Fruit fly (Drosophila melanogaster) whole organism, adult: ENCODE data around the gene Eig71Ei.

Source experiments
- CG11617 ChIP-seq: fragments of 200-800 bp; sonication (Bioruptor generic); optimal IDR thresholded peaks from 2 replicates; lab custom pipeline; 2017; ENCODE audit warnings: mild to moderate bottlenecking, missing biosample characterization, missing genetic modification reagents, missing genetic modification characterization
- CG12768 ChIP-seq: fragments of 200-800 bp; sonication (Bioruptor generic); optimal IDR thresholded peaks from 2 replicates; lab custom pipeline; 2017; ENCODE audit warnings: missing biosample characterization, missing genetic modification characterization, mild to moderate bottlenecking, moderate library complexity, missing genetic modification reagents
- CG14711 ChIP-seq: fragments of 200-800 bp; sonication (Bioruptor generic); optimal IDR thresholded peaks from 2 replicates; lab custom pipeline; 2018; ENCODE audit warnings: missing biosample characterization, mild to moderate bottlenecking, missing genetic modification characterization, moderate library complexity
- CG1620 ChIP-seq: fragments of 200-800 bp; sonication (Bioruptor generic); optimal IDR thresholded peaks from 2 replicates; lab custom pipeline; 2016; ENCODE audit warnings: missing biosample characterization, missing genetic modification characterization
- CG33017 ChIP-seq: fragments of 200-800 bp; sonication (Bioruptor generic); optimal IDR thresholded peaks from 2 replicates; lab custom pipeline; 2018; ENCODE audit warnings: missing biosample characterization, mild to moderate bottlenecking, missing genetic modification characterization, moderate library complexity
- Clk ChIP-seq: fragments of 200-800 bp; sonication (Bioruptor generic); optimal IDR thresholded peaks from 2 replicates; lab custom pipeline; 2017; ENCODE audit warnings: missing biosample characterization, missing genetic modification characterization
- Crg-1 ChIP-seq: fragments of 200-800 bp; sonication (Bioruptor generic); optimal IDR thresholded peaks from 2 replicates; lab custom pipeline; 2016; ENCODE audit warnings: missing biosample characterization, missing genetic modification characterization
- Mnt ChIP-seq: fragments of 200-800 bp; sonication (Bioruptor generic); optimal IDR thresholded peaks from 2 replicates; lab custom pipeline; 2016; ENCODE audit warnings: missing biosample characterization, mild to moderate bottlenecking, missing genetic modification characterization
- bab1 ChIP-seq: fragments of 200-800 bp; sonication (Bioruptor generic); optimal IDR thresholded peaks from 3 replicates; lab custom pipeline; 2019; ENCODE audit warnings: missing biosample characterization, mild to moderate bottlenecking, missing genetic modification characterization, moderate library complexity
- cnc ChIP-seq, 2 experiments: fragments of >200 bp; optimal IDR thresholded peaks; 2 replicates each; lab custom pipeline; 2017
- kay ChIP-seq: fragments of 200-800 bp; sonication (Bioruptor generic); peaks from one replicate; lab custom pipeline; 2016; ENCODE audit warnings: missing biosample characterization, missing genetic modification characterization, borderline replicate concordance
- ovo ChIP-seq: fragments of 200-800 bp; sonication (Bioruptor generic); optimal IDR thresholded peaks from 2 replicates; lab custom pipeline; 2016; ENCODE audit warnings: missing biosample characterization, missing genetic modification characterization
- tj ChIP-seq: fragments of 200-800 bp; sonication (Bioruptor generic); optimal IDR thresholded peaks from 3 replicates; lab custom pipeline; 2017; ENCODE audit warnings: missing biosample characterization, mild to moderate bottlenecking, missing genetic modification characterization, moderate library complexity
- toe ChIP-seq: fragments of 200-800 bp; sonication (Bioruptor generic); optimal IDR thresholded peaks from 2 replicates; lab custom pipeline; 2016; ENCODE audit warnings: missing biosample characterization, missing genetic modification characterization

dm6 chr3L:15649561-15649960 lies 9.9 kb upstream of the Eig71Ei start, which contains the start of the genes Eig71Ea and Eig71Eb:
- TF ChIP-seq kay (GFP tag; lab: Kevin White, UChicago): no peak
- TF ChIP-seq ovo (GFP tag; lab: Kevin White, UChicago): no peak
- TF ChIP-seq tj (GFP tag; lab: Kevin White, UChicago): no peak
- TF ChIP-seq CG11617 (GFP tag; lab: Kevin White, UChicago): no peak
- no peak for TF ChIP-seq cnc (optimal IDR thresholded peaks at IDR 0.05; lab: Kevin White, UChicago)
- no peak for TF ChIP-seq Mnt (GFP tag; lab: Kevin White, UChicago)
- TF ChIP-seq CG14711 (tag; lab: Kevin White, UChicago): no peak
- no peak for TF ChIP-seq toe (GFP tag; lab: Kevin White, UChicago)
- no peak for TF ChIP-seq CG33017 (tag; lab: Kevin White, UChicago)
- TF ChIP-seq bab1 (GFP tag; lab: Kevin White, UChicago): no peak
- TF ChIP-seq Clk: no peak
- TF ChIP-seq Crg-1: no peak
- no peak for TF ChIP-seq CG1620 (GFP tag; lab: Kevin White, UChicago)
- TF ChIP-seq CG12768: no peak
